Fruit fly (Drosophila melanogaster) whole organism, wandering third instar larva: Measurements from ENCODE around the gene Mkp.

Experiments
- Abd-B ChIP-seq: fragments of >200 bp; optimal IDR thresholded peaks from 2 replicates; lab custom pipeline; 2017; ENCODE audit warnings: missing biosample characterization, missing genetic modification characterization
- CG32264 ChIP-seq: fragments of 200-800 bp; sonication (Bioruptor generic); optimal IDR thresholded peaks from 2 replicates; lab custom pipeline; 2016; ENCODE audit warnings: missing biosample characterization, missing genetic modification characterization
- CG9705 ChIP-seq: fragments of 200-800 bp; sonication (Bioruptor generic); optimal IDR thresholded peaks from 2 replicates; lab custom pipeline; 2018; ENCODE audit warnings: missing biosample characterization, mild to moderate bottlenecking, missing genetic modification characterization
- CrebA ChIP-seq: fragments of 200-800 bp; sonication (Bioruptor generic); optimal IDR thresholded peaks from 2 replicates; lab custom pipeline; 2016; ENCODE audit warnings: missing biosample characterization, mild to moderate bottlenecking, missing genetic modification characterization, borderline replicate concordance
- Dfd ChIP-seq: fragments of >200 bp; optimal IDR thresholded peaks from 2 replicates; lab custom pipeline; 2017; ENCODE audit warnings: missing biosample characterization, missing genetic modification characterization
- Dif ChIP-seq: fragments of 200-275, 200-300 bp; sonication (Bioruptor generic); optimal IDR thresholded peaks from 2 replicates; lab custom pipeline; 2018; ENCODE audit warnings: missing biosample characterization, missing genetic modification characterization; ENCODE audit not compliant: partially characterized antibody
- GATAd ChIP-seq: sonication (Bioruptor generic); optimal IDR thresholded peaks from 2 replicates; lab custom pipeline; 2016; ENCODE audit warnings: missing biosample characterization, missing genetic modification characterization
- HLH106 ChIP-seq: fragments of 200-800 bp; optimal IDR thresholded peaks from 3 replicates; lab custom pipeline; 2019; ENCODE audit warnings: missing biosample characterization, mild to moderate bottlenecking, missing genetic modification characterization, moderate library complexity
- Hnf4 ChIP-seq: fragments of 200-800 bp; sonication (Bioruptor generic); optimal IDR thresholded peaks from 2 replicates; lab custom pipeline; 2016; ENCODE audit warnings: missing biosample characterization, mild to moderate bottlenecking, missing genetic modification characterization
- Hr78 ChIP-seq: fragments of >200 bp; optimal IDR thresholded peaks from 2 replicates; lab custom pipeline; 2017; ENCODE audit warnings: missing biosample characterization, missing genetic modification characterization
- Hr83 ChIP-seq: fragments of 200-300 bp; sonication (Bioruptor generic); optimal IDR thresholded peaks from 2 replicates; lab custom pipeline; 2016; ENCODE audit warnings: missing biosample characterization, mild to moderate bottlenecking, missing genetic modification characterization, moderate library complexity; ENCODE audit not compliant: poor library complexity, severe bottlenecking
- Jra ChIP-seq: sonication (Bioruptor generic); optimal IDR thresholded peaks from 2 replicates; lab custom pipeline; 2016; ENCODE audit warnings: missing biosample characterization, missing genetic modification characterization
- Mio ChIP-seq: sonication (Bioruptor generic); optimal IDR thresholded peaks from 2 replicates; lab custom pipeline; 2016; ENCODE audit warnings: missing biosample characterization, missing genetic modification characterization
- Myc ChIP-seq: fragments of >200 bp; optimal IDR thresholded peaks from 2 replicates; lab custom pipeline; 2017
- N ChIP-seq: fragments of >200 bp; optimal IDR thresholded peaks from 2 replicates; lab custom pipeline; 2018; ENCODE audit warnings: missing biosample characterization, missing external identifiers, missing genetic modification characterization
- OdsH ChIP-seq: fragments of 200-800 bp; sonication (Bioruptor generic); optimal IDR thresholded peaks from 2 replicates; lab custom pipeline; 2016; ENCODE audit warnings: missing biosample characterization, mild to moderate bottlenecking, missing genetic modification characterization
- Rel ChIP-seq, 2 experiments: fragments of 200-800 bp; sonication (Bioruptor generic) in 1 of 2; optimal IDR thresholded peaks; 2 replicates in 1 of 2; 3 replicates in 1 of 2; lab custom pipeline; 2016 to 2019; ENCODE audit warnings: mild to moderate bottlenecking in 2 of 2, missing biosample characterization in 2 of 2, missing genetic modification characterization in 2 of 2, moderate library complexity in 1 of 2
- Sp1 ChIP-seq: fragments of 200-800 bp; sonication (Bioruptor generic); optimal IDR thresholded peaks from 3 replicates; lab custom pipeline; 2019; ENCODE audit warnings: missing biosample characterization, mild to moderate bottlenecking, missing genetic modification characterization, moderate library complexity
- Vsx2 ChIP-seq: fragments of 200-300, 225-300 bp; sonication (Bioruptor generic); optimal IDR thresholded peaks from 2 replicates; lab custom pipeline; 2018; ENCODE audit warnings: missing biosample characterization, missing genetic modification characterization; ENCODE audit not compliant: partially characterized antibody
- br ChIP-seq: fragments of 200-800 bp; sonication (Bioruptor generic); optimal IDR thresholded peaks from 2 replicates; lab custom pipeline; 2016; ENCODE audit warnings: missing biosample characterization, missing genetic modification characterization
- brk ChIP-seq: fragments of 200-800 bp; sonication (Bioruptor generic); optimal IDR thresholded peaks from 2 replicates; lab custom pipeline; 2016; ENCODE audit warnings: missing biosample characterization, mild to moderate bottlenecking, missing genetic modification characterization
- dl ChIP-seq, 2 experiments: fragments of 175-275, 200-275 bp in 1 of 2; fragments of 200-275 bp in 1 of 2; sonication (Bioruptor generic); optimal IDR thresholded peaks; lab custom pipeline; 2018; ENCODE audit warnings: mild to moderate bottlenecking in 2 of 2, missing biosample characterization in 2 of 2, missing genetic modification characterization in 2 of 2, moderate library complexity in 2 of 2; ENCODE audit not compliant: partially characterized antibody in 2 of 2, insufficient read depth in 1 of 2
- dmrt93B ChIP-seq: fragments of 200-800 bp; sonication (Bioruptor generic); optimal IDR thresholded peaks from 2 replicates; lab custom pipeline; 2018; ENCODE audit warnings: missing biosample characterization, mild to moderate bottlenecking, missing genetic modification characterization
- dsf ChIP-seq: sonication (Bioruptor generic); optimal IDR thresholded peaks from 2 replicates; lab custom pipeline; 2016; ENCODE audit warnings: missing biosample characterization, missing genetic modification characterization, borderline replicate concordance
- ey ChIP-seq: fragments of 200-800 bp; sonication (Bioruptor generic); optimal IDR thresholded peaks from 2 replicates; lab custom pipeline; 2016; ENCODE audit warnings: missing biosample characterization, missing genetic modification characterization
- foxo ChIP-seq, 2 experiments: fragments of 200-800 bp; sonication (Bioruptor generic); optimal IDR thresholded peaks; 2 replicates in 1 of 2; 3 replicates in 1 of 2; lab custom pipeline; 2016 to 2017; ENCODE audit warnings: missing biosample characterization in 2 of 2, missing genetic modification characterization in 2 of 2
- fru ChIP-seq: fragments of 200-800 bp; sonication (Bioruptor generic); optimal IDR thresholded peaks from 3 replicates; lab custom pipeline; 2016; ENCODE audit warnings: missing biosample characterization, mild to moderate bottlenecking, missing genetic modification characterization
- h ChIP-seq: fragments of 200-800 bp; sonication (Bioruptor generic); optimal IDR thresholded peaks from 3 replicates; lab custom pipeline; 2016; ENCODE audit warnings: missing biosample characterization, mild to moderate bottlenecking, missing genetic modification characterization
- jim ChIP-seq: fragments of 175-275, 200-325 bp; sonication (Bioruptor generic); optimal IDR thresholded peaks from 2 replicates; lab custom pipeline; 2016; ENCODE audit warnings: missing biosample characterization, mild to moderate bottlenecking, missing genetic modification characterization
- lola ChIP-seq: fragments of >200 bp; optimal IDR thresholded peaks from 2 replicates; lab custom pipeline; 2017; ENCODE audit warnings: missing biosample characterization, missing genetic modification characterization
- pan ChIP-seq: fragments of >200 bp; optimal IDR thresholded peaks from 2 replicates; lab custom pipeline; 2017
- psq ChIP-seq: fragments of 200-800 bp; sonication (Bioruptor generic); optimal IDR thresholded peaks from 3 replicates; lab custom pipeline; 2017; ENCODE audit warnings: missing biosample characterization, mild to moderate bottlenecking, missing genetic modification characterization, moderate library complexity
- rgr ChIP-seq: fragments of 200-800 bp; sonication (Bioruptor generic); optimal IDR thresholded peaks from 3 replicates; lab custom pipeline; 2016; ENCODE audit warnings: missing biosample characterization, mild to moderate bottlenecking, missing genetic modification characterization
- sage ChIP-seq: fragments of 200-800 bp; sonication (Bioruptor generic); optimal IDR thresholded peaks from 2 replicates; lab custom pipeline; 2016; ENCODE audit warnings: missing biosample characterization, mild to moderate bottlenecking, missing genetic modification characterization
- sv ChIP-seq: fragments of 200-800 bp; sonication (Bioruptor generic); optimal IDR thresholded peaks from 3 replicates; lab custom pipeline; 2016; ENCODE audit warnings: missing biosample characterization, missing genetic modification characterization
- tai ChIP-seq: sonication (Bioruptor generic); optimal IDR thresholded peaks from 2 replicates; lab custom pipeline; 2016; ENCODE audit warnings: missing biosample characterization, missing genetic modification characterization
- usp ChIP-seq: fragments of >200 bp; optimal IDR thresholded peaks from 2 replicates; lab custom pipeline; 2017; ENCODE audit warnings: missing biosample characterization, missing genetic modification characterization
- woc ChIP-seq: sonication (Bioruptor generic); optimal IDR thresholded peaks from 2 replicates; lab custom pipeline; 2016; ENCODE audit warnings: missing biosample characterization, mild to moderate bottlenecking, missing genetic modification characterization

Gene Mkp

dm6 chr3L:160446-161094 is 23.8 kb downstream of the Mkp start:
- no peak for TF ChIP-seq CG32264 (GFP tag; lab: Kevin White, UChicago)
- no peak for TF ChIP-seq fru (GFP tag; lab: Kevin White, UChicago)
- TF ChIP-seq ey (GFP tag; lab: Kevin White, UChicago) = no peak
- no peak for TF ChIP-seq jim
- peak; percentile 57 for TF ChIP-seq Jra (GFP tag; lab: Kevin White, UChicago)
- TF ChIP-seq dsf (GFP tag; lab: Kevin White, UChicago) = no peak
- no peak for TF ChIP-seq sv (GFP tag; lab: Kevin White, UChicago)
- no peak for TF ChIP-seq N
- no peak for TF ChIP-seq sage
- TF ChIP-seq Mio (GFP tag; lab: Kevin White, UChicago) = no peak
- TF ChIP-seq usp (GFP tag; lab: Kevin White, UChicago) = no peak
- no peak for TF ChIP-seq pan (lab: Kevin White, UChicago)
- peak in 1 of 2 experiments; percentile 45 for TF ChIP-seq dl (GFP tag; optimal IDR thresholded peaks at IDR 0.05; lab: Kevin White, UChicago; ENCODE audit: insufficient read depth in 1 of 2, partially characterized antibody in 2 of 2)
- peak; percentile 57 for TF ChIP-seq Sp1
- peak; percentile 39 for TF ChIP-seq br (GFP tag; lab: Kevin White, UChicago)
- peak; percentile 65 for TF ChIP-seq Hr83
- peak; percentile 15 for TF ChIP-seq brk
- TF ChIP-seq Hr78 (GFP tag; lab: Kevin White, UChicago) = no peak
- TF ChIP-seq Dfd (GFP tag; lab: Kevin White, UChicago) = no peak
- no peak for TF ChIP-seq woc
- TF ChIP-seq Dif (GFP tag; lab: Kevin White, UChicago) = peak; percentile 11
- peak in 1 of 2 experiments; percentile 34 for TF ChIP-seq foxo (GFP tag; optimal IDR thresholded peaks at IDR 0.05; lab: Kevin White, UChicago)
- TF ChIP-seq Vsx2 (GFP tag; lab: Kevin White, UChicago) = no peak
- no peak for TF ChIP-seq OdsH (GFP tag; lab: Kevin White, UChicago)
- TF ChIP-seq rgr (GFP tag; lab: Kevin White, UChicago) = peak; percentile 49
- no peak for TF ChIP-seq Rel (GFP tag; optimal IDR thresholded peaks at IDR 0.05; lab: Kevin White, UChicago)
- TF ChIP-seq Rel (tag; optimal IDR thresholded peaks at IDR 0.05; lab: Kevin White, UChicago) = peak; percentile 43
- TF ChIP-seq Myc (lab: Kevin White, UChicago) = no peak
- TF ChIP-seq psq (GFP tag; lab: Kevin White, UChicago) = no peak
- TF ChIP-seq lola (GFP tag; lab: Kevin White, UChicago) = no peak
- TF ChIP-seq CrebA (GFP tag; lab: Kevin White, UChicago) = no peak
- peak; percentile 11 for TF ChIP-seq tai (GFP tag; lab: Kevin White, UChicago)
- TF ChIP-seq HLH106 (tag; lab: Kevin White, UChicago) = no peak
- no peak for TF ChIP-seq dmrt93B (GFP tag; lab: Kevin White, UChicago)
- TF ChIP-seq Abd-B (GFP tag; lab: Kevin White, UChicago) = no peak
- TF ChIP-seq CG9705 (GFP tag; lab: Kevin White, UChicago) = no peak
- TF ChIP-seq Hnf4 (GFP tag; lab: Kevin White, UChicago) = peak; percentile 54
- no peak for TF ChIP-seq GATAd (GFP tag; lab: Kevin White, UChicago)
- peak; percentile 12 for TF ChIP-seq h (GFP tag; lab: Kevin White, UChicago)

DNA sequence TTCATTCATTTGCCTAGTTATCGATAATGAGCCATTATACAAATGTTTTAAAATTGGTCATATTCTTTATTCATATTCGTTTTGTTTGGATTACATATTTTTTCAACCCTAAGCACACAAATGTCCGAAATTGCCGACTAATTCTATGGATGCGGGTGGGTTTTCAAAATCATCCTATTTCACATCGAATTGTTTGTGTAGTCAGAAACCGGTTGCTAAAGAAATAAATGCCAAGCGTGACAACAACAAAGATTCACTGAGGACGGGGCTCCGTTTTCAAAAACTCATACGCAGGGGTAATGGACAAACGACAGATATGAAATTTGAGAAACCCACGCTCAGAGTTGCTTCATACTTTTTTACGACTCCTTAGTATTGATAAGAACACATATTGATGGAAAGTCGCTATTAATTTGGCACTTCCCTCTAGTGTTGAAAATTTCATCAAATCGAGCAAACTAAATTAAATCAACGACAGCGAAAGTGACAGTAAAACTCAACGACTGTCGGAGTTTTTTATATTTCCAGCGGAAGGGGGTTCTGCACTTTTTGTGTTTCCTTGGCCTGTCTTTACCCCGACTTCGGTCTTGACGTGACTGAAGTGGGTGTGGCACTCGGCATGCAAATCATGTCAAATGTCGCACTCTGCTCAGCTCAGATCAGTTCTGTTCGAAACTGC is 24.8 kb downstream of the Mkp start:
- TF ChIP-seq CG32264 (GFP tag; lab: Kevin White, UChicago) (no peak), Jra (GFP tag; lab: Kevin White, UChicago) (no peak), brk (no peak), woc (no peak), dsf (GFP tag; lab: Kevin White, UChicago) (no peak), Dfd (GFP tag; lab: Kevin White, UChicago) (no peak), lola (GFP tag; lab: Kevin White, UChicago) (no peak), sv (GFP tag; lab: Kevin White, UChicago) (no peak), foxo (GFP tag; optimal IDR thresholded peaks at IDR 0.05; lab: Kevin White, UChicago) (no peak), usp (GFP tag; lab: Kevin White, UChicago) (no peak), OdsH (GFP tag; lab: Kevin White, UChicago) (no peak), GATAd (GFP tag; lab: Kevin White, UChicago) (no peak)
